Worm (Caenorhabditis elegans) whole organism, L1 larva: ENCODE data around the gene haf-7.
A peak's percentile ranks its signal among the peaks of the same experiment; 100 is the strongest.

ENCODE experiments used
- C04F5.9 ChIP-seq: sonication (generic microtip); optimal IDR thresholded peaks from 2 replicates; lab custom pipeline; 2016; ENCODE audit warnings: missing genetic modification characterization, missing compliant biosample characterization
- C16A3.4 ChIP-seq: fragments of 150-350 bp; optimal IDR thresholded peaks from 2 replicates; lab custom pipeline; 2014; ENCODE audit warnings: missing biosample characterization, missing genetic modification characterization
- F16B12.6 ChIP-seq: fragments of 150-350 bp; optimal IDR thresholded peaks from 2 replicates; lab custom pipeline; 2014; ENCODE audit warnings: missing biosample characterization, missing genetic modification characterization
- Y116A8C.19 ChIP-seq: sonication (generic microtip); optimal IDR thresholded peaks from 2 replicates; lab custom pipeline; 2016; ENCODE audit warnings: missing compliant biosample characterization, missing genetic modification characterization, borderline replicate concordance
- aha-1 ChIP-seq: fragments of 150-350 bp; optimal IDR thresholded peaks from 2 replicates; lab custom pipeline; 2014; ENCODE audit warnings: missing biosample characterization, missing genetic modification characterization
- alr-1 ChIP-seq: fragments of 200-800 bp; sonication (Bioruptor generic); optimal IDR thresholded peaks from 2 replicates; lab custom pipeline; 2018; ENCODE audit warnings: borderline replicate concordance, mild to moderate bottlenecking, missing genetic modification characterization, missing compliant biosample characterization
- ceh-63 ChIP-seq: fragments of 200-800 bp; sonication (Bioruptor generic); optimal IDR thresholded peaks from 2 replicates; lab custom pipeline; 2018; ENCODE audit warnings: mild to moderate bottlenecking, missing genetic modification characterization, missing compliant biosample characterization
- ceh-8 ChIP-seq: fragments of 200-800 bp; sonication (Bioruptor generic); optimal IDR thresholded peaks from 2 replicates; lab custom pipeline; 2018; ENCODE audit warnings: mild to moderate bottlenecking, missing genetic modification characterization, moderate library complexity, missing compliant biosample characterization
- ceh-88 ChIP-seq: fragments of 200-800 bp; sonication (Bioruptor generic); IDR thresholded peaks from 2 replicates; pipeline ENCODE4 v1.3.6; 2022; ENCODE audit warnings: missing genetic modification characterization, missing compliant biosample characterization
- ceh-90 ChIP-seq: sonication (generic microtip); optimal IDR thresholded peaks from 2 replicates; lab custom pipeline; 2016; ENCODE audit warnings: missing genetic modification characterization, missing compliant biosample characterization
- dpl-1 ChIP-seq, 3 experiments: fragments of 150-350 bp in 2 of 3; sonication (generic microtip) in 1 of 3; optimal IDR thresholded peaks; 2 replicates each; lab custom pipeline; 2014 to 2017; ENCODE audit warnings: missing biosample characterization in 3 of 3, missing genetic modification characterization in 3 of 3, missing genetic modification reagents in 3 of 3
- efl-1 ChIP-seq, 4 experiments: fragments of 150-350 bp; optimal IDR thresholded peaks in 3 of 4; peaks in 1 of 4; 1 replicate in 1 of 4; 2 replicates in 3 of 4; lab custom pipeline; 2014; ENCODE audit warnings: missing biosample characterization in 2 of 4, missing genetic modification characterization in 2 of 4, missing genetic modification reagents in 2 of 4
- egl-27 ChIP-seq, 2 experiments: fragments of 150-350 bp in 1 of 2; sonication (generic microtip); optimal IDR thresholded peaks; 3 replicates each; lab custom pipeline; 2017 to 2018; ENCODE audit warnings: missing biosample characterization in 2 of 2, missing genetic modification characterization in 2 of 2, missing genetic modification reagents in 2 of 2
- elt-3 ChIP-seq, 6 experiments: fragments of 150-350 bp in 1 of 6; sonication (generic microtip); optimal IDR thresholded peaks; 2 replicates each; lab custom pipeline; 2017 to 2018; ENCODE audit warnings: missing biosample characterization in 6 of 6, missing genetic modification characterization in 6 of 6, inconsistent platforms in 1 of 6
- fkh-10 ChIP-seq: sonication (generic microtip); optimal IDR thresholded peaks from 2 replicates; lab custom pipeline; 2017; ENCODE audit warnings: missing biosample characterization, missing genetic modification reagents, missing genetic modification characterization
- fkh-8 ChIP-seq: sonication (generic microtip); optimal IDR thresholded peaks from 2 replicates; lab custom pipeline; 2016; ENCODE audit warnings: mild to moderate bottlenecking, missing genetic modification characterization, missing compliant biosample characterization
- fos-1 ChIP-seq: fragments of 150-350 bp; optimal IDR thresholded peaks from 2 replicates; lab custom pipeline; 2014; ENCODE audit warnings: missing biosample characterization, missing genetic modification characterization
- hlh-17 ChIP-seq: fragments of 200-800 bp; sonication (Bioruptor generic); optimal IDR thresholded peaks from 2 replicates; lab custom pipeline; 2018; ENCODE audit warnings: missing genetic modification characterization, mild to moderate bottlenecking, missing compliant biosample characterization, moderate library complexity, borderline replicate concordance
- isw-1 ChIP-seq: fragments of 200-800 bp; sonication (Bioruptor generic); IDR thresholded peaks from 2 replicates; pipeline ENCODE4 v1.3.6; 2022; ENCODE audit warnings: missing genetic modification characterization, missing compliant biosample characterization
- jun-1 ChIP-seq: fragments of 150-350 bp; optimal IDR thresholded peaks from 2 replicates; lab custom pipeline; 2014; ENCODE audit warnings: missing biosample characterization, missing genetic modification reagents, missing genetic modification characterization
- lin-13 ChIP-seq: fragments of 150-350 bp; optimal IDR thresholded peaks from 2 replicates; lab custom pipeline; 2014; ENCODE audit warnings: missing biosample characterization, missing genetic modification reagents, missing genetic modification characterization
- lin-14 ChIP-seq: fragments of 200-800 bp; sonication (Bioruptor generic); optimal IDR thresholded peaks from 2 replicates; lab custom pipeline; 2018; ENCODE audit warnings: mild to moderate bottlenecking, missing genetic modification characterization, moderate library complexity, missing compliant biosample characterization
- lin-35 ChIP-seq, 2 experiments: fragments of 150-350 bp; optimal IDR thresholded peaks; 2 replicates each; lab custom pipeline; 2014; ENCODE audit warnings: missing biosample characterization in 2 of 2, missing genetic modification characterization in 2 of 2, missing genetic modification reagents in 2 of 2
- lir-3 ChIP-seq: sonication (generic microtip); optimal IDR thresholded peaks from 2 replicates; lab custom pipeline; 2016; ENCODE audit warnings: mild to moderate bottlenecking, missing genetic modification characterization, moderate library complexity, missing compliant biosample characterization; ENCODE audit not compliant: poor library complexity
- lsy-2 ChIP-seq, 2 experiments: fragments of 150-350 bp; optimal IDR thresholded peaks; 2 replicates each; lab custom pipeline; 2014; ENCODE audit warnings: missing biosample characterization in 2 of 2, missing genetic modification characterization in 2 of 2
- mab-9 ChIP-seq: fragments of 200-800 bp; sonication (Bioruptor generic); IDR thresholded peaks from 2 replicates; pipeline ENCODE4 v1.3.6; 2022; ENCODE audit warnings: missing genetic modification reagents, missing genetic modification characterization, missing compliant biosample characterization
- nhr-12 ChIP-seq: sonication (generic microtip); optimal IDR thresholded peaks from 2 replicates; lab custom pipeline; 2017; ENCODE audit warnings: missing biosample characterization, missing genetic modification characterization
- nhr-19 ChIP-seq: fragments of 200-800 bp; sonication (Bioruptor generic); conservative IDR thresholded peaks from 2 replicates; pipeline ENCODE4 v1.3.6; 2022; ENCODE audit warnings: missing genetic modification characterization, missing compliant biosample characterization
- nhr-20 ChIP-seq: sonication (generic microtip); optimal IDR thresholded peaks from 2 replicates; lab custom pipeline; 2016; ENCODE audit warnings: mild to moderate bottlenecking, missing genetic modification characterization, missing compliant biosample characterization
- nhr-47 ChIP-seq: sonication (generic microtip); optimal IDR thresholded peaks from 2 replicates; lab custom pipeline; 2016; ENCODE audit warnings: mild to moderate bottlenecking, missing genetic modification characterization, moderate library complexity, missing compliant biosample characterization
- nhr-71 ChIP-seq: sonication (generic microtip); optimal IDR thresholded peaks from 2 replicates; lab custom pipeline; 2016; ENCODE audit warnings: mild to moderate bottlenecking, missing genetic modification characterization, moderate library complexity, missing compliant biosample characterization
- nhr-85 ChIP-seq: sonication (generic microtip); peaks from one replicate; lab custom pipeline; 2016; ENCODE audit warnings: missing genetic modification characterization, inconsistent platforms, missing compliant biosample characterization
- pax-3 ChIP-seq: fragments of 200-800 bp; sonication (Bioruptor generic); optimal IDR thresholded peaks from 2 replicates; lab custom pipeline; 2018; ENCODE audit warnings: mild to moderate bottlenecking, missing genetic modification characterization, moderate library complexity, missing compliant biosample characterization
- pqm-1 ChIP-seq: sonication (generic microtip); optimal IDR thresholded peaks from 3 replicates; lab custom pipeline; 2017; ENCODE audit warnings: missing biosample characterization, missing genetic modification characterization
- skn-1 ChIP-seq: fragments of 150-350 bp; optimal IDR thresholded peaks from 2 replicates; lab custom pipeline; 2014; ENCODE audit warnings: missing biosample characterization, missing genetic modification characterization
- snu-23 ChIP-seq: sonication (generic microtip); optimal IDR thresholded peaks from 2 replicates; lab custom pipeline; 2016; ENCODE audit warnings: missing genetic modification characterization, missing compliant biosample characterization
- sptf-1 ChIP-seq: fragments of 150-350 bp; optimal IDR thresholded peaks from 2 replicates; lab custom pipeline; 2014; ENCODE audit warnings: missing biosample characterization, missing genetic modification characterization
- swsn-7 ChIP-seq: sonication (generic microtip); optimal IDR thresholded peaks from 2 replicates; lab custom pipeline; 2016; ENCODE audit warnings: missing genetic modification characterization, missing compliant biosample characterization
- unc-130 ChIP-seq: fragments of 150-350 bp; optimal IDR thresholded peaks from 2 replicates; lab custom pipeline; 2017; ENCODE audit warnings: missing biosample characterization, missing genetic modification characterization, inconsistent platforms
- xbp-1 ChIP-seq: sonication (generic microtip); optimal IDR thresholded peaks from 2 replicates; lab custom pipeline; 2016; ENCODE audit warnings: missing genetic modification characterization, missing compliant biosample characterization
- zag-1 ChIP-seq: fragments of 150-350 bp; optimal IDR thresholded peaks from 2 replicates; lab custom pipeline; 2014; ENCODE audit warnings: missing biosample characterization, missing genetic modification characterization
- ztf-11 ChIP-seq, 2 experiments: sonication (generic microtip); optimal IDR thresholded peaks; 2 replicates each; lab custom pipeline; 2016 to 2017; ENCODE audit warnings: missing genetic modification characterization in 2 of 2, missing biosample characterization in 1 of 2, missing compliant biosample characterization in 1 of 2

Gene haf-7

ce11 chrV:14725409-14725808 lies 47.6 kb upstream of the haf-7 start (continued):
- no peak for TF ChIP-seq alr-1 (tag; lab: Kevin White, UChicago)
- TF ChIP-seq fkh-10 (GFP tag; lab: Kevin White, UChicago), result no peak
- TF ChIP-seq nhr-12 (tag; lab: Kevin White, UChicago), result no peak
- no peak for TF ChIP-seq egl-27 (tag; optimal IDR thresholded peaks at IDR 0.05; lab: Kevin White, UChicago)
- no peak for TF ChIP-seq pax-3
- TF ChIP-seq nhr-47 (tag; lab: Kevin White, UChicago), result no peak
- no peak for TF ChIP-seq fos-1
- no peak for TF ChIP-seq swsn-7 (tag; lab: Kevin White, UChicago)
- TF ChIP-seq mab-9 (GFP tag; lab: Robert Waterston, UW), result no peak

ce11 chrV:14726596-14726995 lies 46.5 kb upstream of the haf-7 start, which contains the start of gene Y50E8A.1:
TSS of gene Y50E8A.1 (plus strand) at chrV:14726896.
- TF ChIP-seq nhr-71 (no peak), ztf-11 (tag; optimal IDR thresholded peaks at IDR 0.05; lab: Kevin White, UChicago) (no peak), skn-1 (tag; lab: Kevin White, UChicago) (no peak), ceh-90 (tag; lab: Kevin White, UChicago) (no peak), sptf-1 (tag; lab: Kevin White, UChicago) (no peak), C04F5.9 (tag; lab: Kevin White, UChicago) (no peak), xbp-1 (no peak), ceh-88 (no peak), swsn-7 (tag; lab: Kevin White, UChicago) (no peak)

- TF ChIP-seq efl-1 (optimal IDR thresholded peaks at IDR 0.05; lab: Kevin White, UChicago), result no peak
- TF ChIP-seq efl-1 (GFP tag; optimal IDR thresholded peaks at IDR 0.05 in 1 of 2; lab: Kevin White, UChicago), result peak in 1 of 2 experiments; percentile 35
- TF ChIP-seq lin-13 (GFP tag; lab: Kevin White, UChicago), result no peak
- TF ChIP-seq, all 84 proteins: peak for 1
These were observed 44.3 kb upstream of the haf-7 start, which contains the start of gene Y50E8A.2 for ce11 chrV:14728754-14729153. TSS of gene Y50E8A.2 (minus strand) at chrV:14728854.

ce11 chrV:14729343-14729742 lies 43.7 kb upstream of the haf-7 start, which contains the start of gene oig-3:
TSS of gene oig-3 (plus strand) at chrV:14729643.
- TF ChIP-seq ceh-90 (tag; lab: Kevin White, UChicago) (no peak), ceh-8 (GFP tag; lab: Kevin White, UChicago) (no peak), efl-1 (optimal IDR thresholded peaks at IDR 0.05; lab: Kevin White, UChicago) (no peak), efl-1 (GFP tag; optimal IDR thresholded peaks at IDR 0.05 in 1 of 2; lab: Kevin White, UChicago) (no peak), fkh-8 (tag; lab: Kevin White, UChicago) (no peak), jun-1 (no peak), pqm-1 (no peak), lin-13 (GFP tag; lab: Kevin White, UChicago) (no peak), F16B12.6 (tag; lab: Kevin White, UChicago) (no peak), hlh-17 (no peak), zag-1 (tag; lab: Kevin White, UChicago) (no peak), fkh-10 (GFP tag; lab: Kevin White, UChicago) (no peak), ceh-63 (GFP tag; lab: Kevin White, UChicago) (no peak), nhr-85 (tag; lab: Kevin White, UChicago) (no peak), aha-1 (tag; lab: Kevin White, UChicago) (no peak)
- TF ChIP-seq, all 84 proteins: peak for 0

ce11 chrV:14734187-14734765 lies 38.8 kb upstream of the haf-7 start, which contains the start of gene unc-61:
TSS of gene unc-61 (minus strand) at chrV:14734237.
- peak; percentile 61 for TF ChIP-seq skn-1 (tag; lab: Kevin White, UChicago)
- no peak for TF ChIP-seq fos-1
- TF ChIP-seq unc-130 (tag; lab: Kevin White, UChicago), result peak; percentile 25
- TF ChIP-seq lsy-2 (tag; optimal IDR thresholded peaks at IDR 0.05; lab: Kevin White, UChicago), result peak in 1 of 2 experiments; percentile 63
- TF ChIP-seq C16A3.4 (tag; lab: Kevin White, UChicago), result peak; percentile 26
- TF ChIP-seq lin-35 (GFP tag; optimal IDR thresholded peaks at IDR 0.05; lab: Kevin White, UChicago), result peak; percentile 84 to 93
- peak; percentile 83 to 91 (median 87) for TF ChIP-seq dpl-1 (GFP tag; optimal IDR thresholded peaks at IDR 0.05; lab: Kevin White, UChicago)
- peak; percentile 46 for TF ChIP-seq lin-14 (GFP tag; lab: Kevin White, UChicago)
- TF ChIP-seq nhr-19 (GFP tag; lab: Robert Waterston, UW), result peak; percentile 24; the same call in 1 of the 2 replicates
- TF ChIP-seq swsn-7 (tag; lab: Kevin White, UChicago), result peak; percentile 12
- no peak for TF ChIP-seq lir-3 (tag; lab: Kevin White, UChicago)
- TF ChIP-seq snu-23 (GFP tag; lab: Kevin White, UChicago), result peak; percentile 38
- no peak for TF ChIP-seq Y116A8C.19 (tag; lab: Kevin White, UChicago)
- TF ChIP-seq nhr-47 (tag; lab: Kevin White, UChicago), result no peak
- TF ChIP-seq efl-1 (optimal IDR thresholded peaks at IDR 0.05; lab: Kevin White, UChicago), result peak; percentile 91 to 96
- peak; percentile 89 to 99 for TF ChIP-seq efl-1 (GFP tag; optimal IDR thresholded peaks at IDR 0.05 in 1 of 2; lab: Kevin White, UChicago)
- TF ChIP-seq isw-1 (GFP tag; lab: Robert Waterston, UW), result 0 out of 2 replicates have a peak, but pooled peaks have one; percentile 7
- TF ChIP-seq elt-3 (tag; optimal IDR thresholded peaks at IDR 0.05; lab: Kevin White, UChicago), result peak in 1 of 6 experiments; percentile 9
- TF ChIP-seq nhr-20 (tag; lab: Kevin White, UChicago), result peak; percentile 21
